Worm (Caenorhabditis elegans): Measurements from ENCODE around the gene nac-1.

DNA sequence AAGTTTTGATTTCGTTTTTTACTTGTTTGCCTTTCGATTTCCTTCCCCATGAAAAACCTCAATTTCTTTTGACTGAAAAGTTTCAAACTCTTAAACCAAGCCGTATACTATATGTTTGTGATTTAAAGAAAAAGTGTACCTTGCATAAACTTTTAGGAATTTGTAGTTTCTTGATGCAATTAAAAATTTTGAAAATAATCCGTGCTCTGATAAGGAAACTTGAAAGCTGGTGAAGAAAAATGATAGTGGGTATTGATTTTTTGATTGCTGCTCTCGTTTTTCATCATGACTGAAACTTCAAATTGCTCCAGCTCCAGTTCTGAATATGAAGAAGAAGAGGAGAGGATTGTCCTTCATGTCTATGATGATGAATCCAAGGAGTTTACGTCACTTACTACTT lies 45.9 kb upstream of the nac-1 start, which contains the start of gene acd-3:
- TF ChIP-seq ceh-24 (tag; optimal IDR thresholded peaks at IDR 0.05): no peak
- no peak for TF ChIP-seq tbx-2 (tag; optimal IDR thresholded peaks at IDR 0.05)
- no peak for TF ChIP-seq pag-3 (tag; optimal IDR thresholded peaks at IDR 0.05; ENCODE audit: borderline replicate concordance)
- no peak for TF ChIP-seq ceh-9 (tag; optimal IDR thresholded peaks at IDR 0.05)
- TF ChIP-seq odd-2 (tag; optimal IDR thresholded peaks at IDR 0.05): no peak
- TF ChIP-seq unc-3 (GFP tag; conservative IDR thresholded peaks at IDR 0.05): no peak
- TF ChIP-seq unc-3 (tag; optimal IDR thresholded peaks at IDR 0.05): no peak
- TF ChIP-seq fkh-10 (GFP tag; optimal IDR thresholded peaks at IDR 0.05): no peak
- no peak for TF ChIP-seq pha-4 (tag; optimal IDR thresholded peaks at IDR 0.05)
- TF ChIP-seq dve-1 (tag; optimal IDR thresholded peaks at IDR 0.05): no peak
- no peak for TF ChIP-seq ama-1 (optimal IDR thresholded peaks at IDR 0.05)
- no peak for TF ChIP-seq C38D4.7 (GFP tag; optimal IDR thresholded peaks at IDR 0.05)
- no peak for TF ChIP-seq hlh-13 (GFP tag; optimal IDR thresholded peaks at IDR 0.05)
- TF ChIP-seq ref-2 (tag; optimal IDR thresholded peaks at IDR 0.05): no peak
- TF ChIP-seq ztf-16 (tag; optimal IDR thresholded peaks at IDR 0.05): no peak
